Fruit fly (Drosophila melanogaster) whole organism, embryonic: ENCODE measurements around the gene CG14142.

ENCODE experiments used
- Adf1 ChIP-seq: fragments of 200-800 bp; sonication (Bioruptor generic); IDR thresholded peaks from 2 replicates; pipeline ENCODE4 v1.3.6; 2022; ENCODE audit warnings: missing biosample characterization, missing genetic modification characterization
- Atf6 ChIP-seq: fragments of 200-800 bp; sonication (Bioruptor generic); IDR thresholded peaks from 2 replicates; pipeline ENCODE4 v1.3.6; 2022; ENCODE audit warnings: missing biosample characterization, missing genetic modification characterization
- Bgb ChIP-seq: fragments of 200-800 bp; sonication (Bioruptor generic); IDR thresholded peaks from 2 replicates; pipeline ENCODE4 v1.3.6; 2022; ENCODE audit warnings: missing biosample characterization, missing genetic modification characterization; ENCODE audit not compliant: partially characterized antibody
- BtbVII ChIP-seq: fragments of 200-800 bp; sonication (Bioruptor generic); optimal IDR thresholded peaks from 3 replicates; lab custom pipeline; 2017; ENCODE audit warnings: missing biosample characterization, mild to moderate bottlenecking, missing genetic modification characterization
- CG10209 ChIP-seq: fragments of 200-800 bp; sonication (Bioruptor generic); optimal IDR thresholded peaks from 3 replicates; lab custom pipeline; 2017; ENCODE audit warnings: missing biosample characterization, mild to moderate bottlenecking, missing genetic modification characterization, missing genetic modification reagents
- CG10267 ChIP-seq: fragments of 200-800 bp; sonication (Bioruptor generic); optimal IDR thresholded peaks from 2 replicates; lab custom pipeline; 2018; ENCODE audit warnings: missing biosample characterization, mild to moderate bottlenecking, missing genetic modification characterization, moderate library complexity
- CG10462 ChIP-seq: fragments of 200-800 bp; sonication (Bioruptor generic); optimal IDR thresholded peaks from 2 replicates; lab custom pipeline; 2016; ENCODE audit warnings: missing biosample characterization, missing genetic modification characterization
- CG1233 ChIP-seq: fragments of 200-800 bp; sonication (Bioruptor generic); optimal IDR thresholded peaks from 4 replicates; lab custom pipeline; 2018; ENCODE audit warnings: missing biosample characterization, mild to moderate bottlenecking, missing genetic modification characterization
- CG12391 ChIP-seq: fragments of 200-800 bp; sonication (Bioruptor generic); optimal IDR thresholded peaks from 3 replicates; lab custom pipeline; 2018; ENCODE audit warnings: missing biosample characterization, mild to moderate bottlenecking, missing genetic modification characterization, moderate library complexity
- CG14014 ChIP-seq: fragments of 200-800 bp; sonication (Bioruptor generic); IDR thresholded peaks from 2 replicates; pipeline ENCODE4 v1.3.6; 2022; ENCODE audit warnings: missing biosample characterization, missing genetic modification characterization
- CG1603 ChIP-seq: fragments of 200-800 bp; sonication (Bioruptor generic); optimal IDR thresholded peaks from 2 replicates; lab custom pipeline; 2019; ENCODE audit warnings: missing biosample characterization, mild to moderate bottlenecking, missing genetic modification characterization, moderate library complexity
- CG18599 ChIP-seq: fragments of 200-800 bp; sonication (Bioruptor generic); optimal IDR thresholded peaks from 3 replicates; lab custom pipeline; 2017; ENCODE audit warnings: missing biosample characterization, missing genetic modification characterization, mild to moderate bottlenecking, moderate library complexity, missing genetic modification reagents
- CG18764 ChIP-seq: fragments of 200-800 bp; sonication (Bioruptor generic); optimal IDR thresholded peaks from 3 replicates; lab custom pipeline; 2016; ENCODE audit warnings: missing biosample characterization, missing genetic modification characterization
- CG2116 ChIP-seq: fragments of 200-800 bp; sonication (Bioruptor generic); optimal IDR thresholded peaks from 3 replicates; lab custom pipeline; 2018; ENCODE audit warnings: missing biosample characterization, mild to moderate bottlenecking, missing genetic modification characterization
- CG2120 ChIP-seq: fragments of 200-800 bp; sonication (Bioruptor generic); optimal IDR thresholded peaks from 3 replicates; lab custom pipeline; 2016; ENCODE audit warnings: missing biosample characterization, missing genetic modification characterization
- CG30403 ChIP-seq: fragments of 200-800 bp; sonication (Bioruptor generic); optimal IDR thresholded peaks from 3 replicates; lab custom pipeline; 2016; ENCODE audit warnings: missing biosample characterization, missing genetic modification characterization
- CG33213 ChIP-seq: fragments of 200-800 bp; sonication (Bioruptor generic); optimal IDR thresholded peaks from 3 replicates; lab custom pipeline; 2016; ENCODE audit warnings: missing biosample characterization, missing genetic modification characterization
- CG4328 ChIP-seq: fragments of 200-800 bp; sonication (Bioruptor generic); optimal IDR thresholded peaks from 3 replicates; lab custom pipeline; 2017; ENCODE audit warnings: missing biosample characterization, missing genetic modification reagents, missing genetic modification characterization
- CG6654 ChIP-seq: fragments of 200-800 bp; sonication (Bioruptor generic); optimal IDR thresholded peaks from 2 replicates; lab custom pipeline; 2017; ENCODE audit warnings: missing biosample characterization, mild to moderate bottlenecking, missing genetic modification characterization
- CG6791 ChIP-seq: fragments of 200-800 bp; sonication (Bioruptor generic); IDR thresholded peaks from 3 replicates; pipeline ENCODE4 v1.3.6; 2022; ENCODE audit warnings: missing biosample characterization, missing genetic modification characterization; ENCODE audit not compliant: partially characterized antibody
- CG7745 ChIP-seq: fragments of 200-800 bp; sonication (Bioruptor generic); optimal IDR thresholded peaks from 2 replicates; lab custom pipeline; 2018; ENCODE audit warnings: missing biosample characterization, mild to moderate bottlenecking, missing genetic modification characterization, moderate library complexity
- CG7786 ChIP-seq: fragments of 200-800 bp; sonication (Bioruptor generic); optimal IDR thresholded peaks from 2 replicates; lab custom pipeline; 2016; ENCODE audit warnings: missing biosample characterization, missing genetic modification characterization
- CoRest ChIP-seq: fragments of 200-800 bp; sonication (Bioruptor generic); optimal IDR thresholded peaks from 3 replicates; lab custom pipeline; 2018; ENCODE audit warnings: missing biosample characterization, mild to moderate bottlenecking, missing genetic modification characterization, moderate library complexity
- Dad ChIP-seq: fragments of 200-800 bp; sonication (Bioruptor generic); optimal IDR thresholded peaks from 3 replicates; lab custom pipeline; 2016; ENCODE audit warnings: missing biosample characterization, missing genetic modification characterization
- Dbx ChIP-seq: fragments of 200-800 bp; sonication (Bioruptor generic); IDR thresholded peaks from 3 replicates; pipeline ENCODE4 v1.3.6; 2022; ENCODE audit warnings: missing biosample characterization, missing genetic modification characterization
- Doc3 ChIP-seq: fragments of 200-800 bp; sonication (Bioruptor generic); IDR thresholded peaks from 3 replicates; pipeline ENCODE4 v1.3.6; 2022; ENCODE audit warnings: missing biosample characterization, missing genetic modification characterization; ENCODE audit not compliant: partially characterized antibody
- E2f2 ChIP-seq: fragments of 200-800 bp; sonication (Bioruptor generic); IDR thresholded peaks from 2 replicates; pipeline ENCODE4 v1.3.6; 2022; ENCODE audit warnings: missing biosample characterization, missing genetic modification characterization
- Fer2 ChIP-seq: fragments of 200-800 bp; sonication (Bioruptor generic); optimal IDR thresholded peaks from 2 replicates; lab custom pipeline; 2018; ENCODE audit warnings: missing biosample characterization, mild to moderate bottlenecking, missing genetic modification characterization, moderate library complexity
- H15 ChIP-seq: fragments of 200-800 bp; sonication (Bioruptor generic); IDR thresholded peaks from 3 replicates; pipeline ENCODE4 v1.3.6; 2022; ENCODE audit warnings: missing biosample characterization, missing genetic modification characterization
- HmgD ChIP-seq: fragments of 200-800 bp; sonication (Bioruptor generic); optimal IDR thresholded peaks from 3 replicates; lab custom pipeline; 2016; ENCODE audit warnings: missing biosample characterization, missing genetic modification characterization
- Mes4 ChIP-seq: fragments of 200-800 bp; sonication (Bioruptor generic); optimal IDR thresholded peaks from 2 replicates; lab custom pipeline; 2016; ENCODE audit warnings: missing biosample characterization, missing genetic modification characterization
- Neu2 ChIP-seq: fragments of 200-800 bp; sonication (Bioruptor generic); optimal IDR thresholded peaks from 3 replicates; lab custom pipeline; 2016; ENCODE audit warnings: missing biosample characterization, missing genetic modification characterization, borderline replicate concordance
- Rfx ChIP-seq: fragments of 200-800 bp; sonication (Bioruptor generic); IDR thresholded peaks from 2 replicates; pipeline ENCODE4 v1.3.6; 2022; ENCODE audit warnings: missing biosample characterization, missing genetic modification characterization
- Sin3A ChIP-seq: fragments of >200 bp; optimal IDR thresholded peaks from 2 replicates; lab custom pipeline; 2018
- Trl ChIP-seq, 3 experiments: fragments of >200 bp in 2 of 3; fragments of 200-800 bp in 1 of 3; sonication (Bioruptor generic) in 1 of 3; optimal IDR thresholded peaks; 2 replicates in 1 of 3; 3 replicates in 2 of 3; lab custom pipeline; 2016 to 2017; ENCODE audit warnings: missing biosample characterization in 1 of 3, missing genetic modification characterization in 1 of 3
- abd-A ChIP-seq: fragments of 200-800 bp; sonication (Bioruptor generic); optimal IDR thresholded peaks from 3 replicates; lab custom pipeline; 2019; ENCODE audit warnings: missing biosample characterization, mild to moderate bottlenecking, missing genetic modification characterization, moderate library complexity
- bsh ChIP-seq, 2 experiments: fragments of 200-800 bp; sonication (Bioruptor generic); optimal IDR thresholded peaks; 2 replicates each; lab custom pipeline; 2017 to 2018; ENCODE audit warnings: mild to moderate bottlenecking in 2 of 2, missing biosample characterization in 2 of 2, missing genetic modification characterization in 2 of 2, moderate library complexity in 1 of 2
- chm ChIP-seq: fragments of 200-800 bp; sonication (Bioruptor generic); IDR thresholded peaks from 2 replicates; pipeline ENCODE4 v1.3.6; 2022; ENCODE audit warnings: missing biosample characterization, missing genetic modification characterization
- crp ChIP-seq, 2 experiments: fragments of 200-800 bp; sonication (Bioruptor generic); optimal IDR thresholded peaks; 2 replicates in 1 of 2; 3 replicates in 1 of 2; lab custom pipeline; 2017; ENCODE audit warnings: missing biosample characterization in 2 of 2, missing genetic modification characterization in 2 of 2, mild to moderate bottlenecking in 1 of 2, moderate library complexity in 1 of 2
- fu2 ChIP-seq: fragments of 200-800 bp; sonication (Bioruptor generic); optimal IDR thresholded peaks from 2 replicates; lab custom pipeline; 2016; ENCODE audit warnings: missing biosample characterization, missing genetic modification characterization
- gfzf ChIP-seq: fragments of 200-800 bp; sonication (Bioruptor generic); optimal IDR thresholded peaks from 2 replicates; lab custom pipeline; 2016; ENCODE audit warnings: missing biosample characterization, mild to moderate bottlenecking, missing genetic modification characterization, moderate library complexity
- gt ChIP-seq: fragments of 200-800 bp; sonication (Bioruptor generic); IDR thresholded peaks from 2 replicates; pipeline ENCODE4 v1.3.6; 2022; ENCODE audit warnings: missing biosample characterization, missing genetic modification characterization
- insv ChIP-seq, 2 experiments: fragments of 200-800 bp; sonication (Bioruptor generic); optimal IDR thresholded peaks; 3 replicates each; lab custom pipeline; 2016 to 2018; ENCODE audit warnings: missing biosample characterization in 2 of 2, missing genetic modification characterization in 2 of 2
- mirr ChIP-seq: fragments of 200-800 bp; sonication (Bioruptor generic); optimal IDR thresholded peaks from 3 replicates; lab custom pipeline; 2018; ENCODE audit warnings: missing biosample characterization, mild to moderate bottlenecking, missing genetic modification characterization
- pho ChIP-seq: fragments of 200-800 bp; sonication (Bioruptor generic); optimal IDR thresholded peaks from 2 replicates; lab custom pipeline; 2016; ENCODE audit warnings: missing biosample characterization, missing genetic modification characterization
- stwl ChIP-seq: fragments of 200-800 bp; sonication (Bioruptor generic); optimal IDR thresholded peaks from 3 replicates; lab custom pipeline; 2018; ENCODE audit warnings: missing biosample characterization, mild to moderate bottlenecking, missing genetic modification characterization, moderate library complexity
- zfh2 ChIP-seq: fragments of 200-800 bp; sonication (Bioruptor generic); optimal IDR thresholded peaks from 2 replicates; lab custom pipeline; 2016; ENCODE audit warnings: missing biosample characterization, missing genetic modification characterization

The CG14142 gene

dm6 chr3L:11169299-11170181 lies 3.8 kb upstream of the CG14142 start, which contains the start of the genes wls and Adck5 (continued):
- TF ChIP-seq CG7745 (tag; lab: Kevin White, UChicago) (no peak), stwl (peak; percentile 79), Mes4 (peak; percentile 63), CG6791 (GFP tag; lab: Robert Waterston, UW) (0 out of 3 replicates have a peak, but pooled peaks have one; percentile 20), CG10267 (peak; percentile 52), pho (GFP tag; lab: Kevin White, UChicago) (peak; percentile 43), CG10462 (GFP tag; lab: Kevin White, UChicago) (peak; percentile 42), CG1603 (tag; lab: Kevin White, UChicago) (peak; percentile 57), crp (GFP tag; optimal IDR thresholded peaks at IDR 0.05; lab: Kevin White, UChicago) (peak; percentile 58 to 92), CG30403 (GFP tag; lab: Kevin White, UChicago) (peak; percentile 37), bsh (GFP tag; optimal IDR thresholded peaks at IDR 0.05; lab: Kevin White, UChicago) (peak in 1 of 2 experiments; percentile 42), Dad (GFP tag; lab: Kevin White, UChicago) (peak; percentile 21), CG18764 (peak; percentile 28), fu2 (peak; percentile 9), CG6654 (GFP tag; lab: Kevin White, UChicago) (no peak), Fer2 (tag; lab: Kevin White, UChicago) (peak; percentile 25), Sin3A (peak; percentile 59), Atf6 (GFP tag; lab: Robert Waterston, UW) (0 out of 2 replicates have a peak, but pooled peaks have one; percentile 26), insv (GFP tag; optimal IDR thresholded peaks at IDR 0.05; lab: Kevin White, UChicago) (peak in 1 of 2 experiments; percentile 70), CG1233 (peak; percentile 41), Adf1 (GFP tag; lab: Robert Waterston, UW) (peak; percentile 11; the same call in 1 of the 2 replicates), chm (peak; percentile 17; the same call in 1 of the 2 replicates), CoRest (peak; percentile 60), H15 (GFP tag; lab: Robert Waterston, UW) (no peak), CG7786 (GFP tag; lab: Kevin White, UChicago) (peak; percentile 5), Rfx (GFP tag; lab: Robert Waterston, UW) (peak; percentile 70), abd-A (tag; lab: Kevin White, UChicago) (no peak), gfzf (GFP tag; lab: Kevin White, UChicago) (peak; percentile 83), BtbVII (peak; percentile 79), CG33213 (GFP tag; lab: Kevin White, UChicago) (peak; percentile 15), gt (no peak), zfh2 (GFP tag; lab: Kevin White, UChicago) (peak; percentile 21), E2f2 (GFP tag; lab: Robert Waterston, UW) (no peak; the same call in 1 of the 2 replicates), CG10209 (GFP tag; lab: Kevin White, UChicago) (peak; percentile 61), CG2116 (GFP tag; lab: Kevin White, UChicago) (peak; percentile 67), Trl (optimal IDR thresholded peaks at IDR 0.05; lab: Kevin White, UChicago) (no peak), Trl (GFP tag; optimal IDR thresholded peaks at IDR 0.05; lab: Kevin White, UChicago) (peak; percentile 23), HmgD (GFP tag; lab: Kevin White, UChicago) (no peak), CG14014 (GFP tag; lab: Robert Waterston, UW) (peak; percentile 20; the same call in 1 of the 2 replicates), CG2120 (GFP tag; lab: Kevin White, UChicago) (no peak), Bgb (peak; percentile 24; the same call in 1 of the 2 replicates), mirr (GFP tag; lab: Kevin White, UChicago) (peak; percentile 65), Neu2 (GFP tag; lab: Kevin White, UChicago) (no peak), Doc3 (no peak), CG4328 (GFP tag; lab: Kevin White, UChicago) (peak; percentile 46), CG12391 (tag; lab: Kevin White, UChicago) (peak; percentile 62), CG18599 (GFP tag; lab: Kevin White, UChicago) (peak; percentile 61), Dbx (GFP tag; lab: Robert Waterston, UW) (0 out of 3 replicates have a peak, but pooled peaks have one; percentile 22)
